Fruit fly (Drosophila melanogaster): ENCODE results near the gene Rtnl1.

Rtnl1 gene

DNA sequence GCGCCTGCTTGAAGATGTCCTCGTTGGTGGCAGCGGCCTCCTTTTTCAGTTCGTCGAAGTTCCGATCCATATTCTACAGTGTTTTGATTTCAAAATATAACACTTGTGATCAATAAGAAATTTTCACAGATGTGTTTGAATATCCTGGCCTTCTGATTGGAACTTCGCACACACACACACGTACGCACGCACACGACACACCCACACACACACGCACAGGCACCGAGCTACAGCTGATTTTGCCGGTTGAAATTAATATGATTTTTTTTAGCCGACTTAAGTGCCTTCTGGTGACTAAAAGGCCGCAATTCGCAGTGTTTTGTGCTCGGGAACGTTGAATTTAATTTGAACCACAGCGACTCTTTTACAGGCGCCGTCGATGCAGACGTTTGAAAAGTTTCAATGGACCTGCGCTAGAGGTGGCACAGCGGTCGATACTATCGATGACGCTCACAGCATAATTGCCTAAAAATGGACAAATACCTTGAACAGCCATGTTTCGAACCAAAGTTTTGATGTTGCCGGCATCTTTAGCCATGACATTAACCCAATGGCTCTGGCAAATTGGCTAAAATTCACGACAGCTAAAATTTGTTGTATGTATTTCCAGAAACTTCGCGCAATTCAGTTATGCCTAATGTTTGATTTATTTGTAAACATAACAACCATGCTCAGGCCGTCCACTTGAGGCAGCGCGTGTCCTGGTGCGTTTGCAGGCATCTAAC is at the start of gene Rtnl1:
Gene Rtnl1, minus strand, starts transcription at position 415 of the 725 bp plus-strand sequence.
- peak; percentile 42 for TF ChIP-seq CG17801 (GFP tag; optimal IDR thresholded peaks at IDR 0.05; ENCODE audit: partially characterized antibody)

dm6 chr2L:5058094-5058493 is 48.6 kb upstream of the Rtnl1 start, which contains the start of gene Nepl3:
Nepl3 (minus strand) TSS chr2L:5058248.
- no peak for TF ChIP-seq CG17801 (GFP tag; optimal IDR thresholded peaks at IDR 0.05; ENCODE audit: partially characterized antibody)

dm6 chr2L:5055528-5055927 is 46.0 kb upstream of the Rtnl1 start:
- TF ChIP-seq CG17801 (GFP tag; optimal IDR thresholded peaks at IDR 0.05; ENCODE audit: partially characterized antibody): no peak

DNA sequence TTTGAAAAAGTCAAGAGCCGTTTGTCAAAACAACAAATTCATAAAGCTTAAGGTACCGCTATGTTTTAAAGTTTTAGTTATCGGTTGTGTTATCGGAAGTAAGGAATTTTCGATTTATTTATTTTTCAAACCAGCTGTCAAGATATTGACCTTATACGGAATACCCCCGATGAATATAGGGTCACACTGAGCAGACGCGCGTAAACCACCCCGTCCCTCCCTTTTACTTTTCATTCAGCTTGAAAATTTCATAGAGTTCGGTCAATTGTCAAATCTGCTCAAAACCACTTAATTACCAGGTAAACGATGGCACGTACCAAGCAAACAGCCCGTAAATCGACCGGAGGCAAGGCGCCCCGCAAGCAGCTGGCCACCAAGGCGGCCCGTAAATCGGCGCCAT is 45.4 kb upstream of the Rtnl1 start, which contains the start of the genes CG14036 and His3.3A:
Gene CG14036, minus strand, starts transcription at position 64 of the 400 bp plus-strand sequence.
Gene His3.3A, plus strand, starts transcription at position 106 of the 400 bp plus-strand sequence.
- peak; percentile 35 for TF ChIP-seq CG17801 (GFP tag; optimal IDR thresholded peaks at IDR 0.05; ENCODE audit: partially characterized antibody)

DNA sequence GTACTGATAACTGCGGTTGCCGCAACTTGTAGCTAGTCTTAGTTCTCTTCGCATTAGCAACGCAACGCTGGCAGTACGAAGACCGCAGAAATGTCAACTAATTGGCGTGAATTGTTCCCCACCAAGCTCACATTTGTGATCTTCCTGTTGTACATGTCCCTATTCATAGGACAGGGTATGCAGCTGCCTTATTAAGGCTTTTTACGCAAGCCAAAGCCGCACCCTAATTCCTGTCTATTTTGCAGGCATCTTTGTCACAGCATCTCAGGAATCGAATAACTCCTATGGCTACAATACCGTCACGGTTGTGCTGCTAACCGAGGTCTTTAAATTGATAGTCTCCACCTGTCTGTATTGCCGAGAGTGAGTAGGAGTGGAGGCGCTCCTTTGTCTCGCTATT is 43.5 kb upstream of the Rtnl1 start, which contains the start of gene eIF3h:
Gene eIF3h, minus strand, starts transcription at position 101 of the 400 bp plus-strand sequence.
- no peak for TF ChIP-seq CG17801 (GFP tag; optimal IDR thresholded peaks at IDR 0.05; ENCODE audit: partially characterized antibody)

dm6 chr2L:5052367-5052914 is 42.9 kb upstream of the Rtnl1 start, which contains the start of gene senju:
senju (plus strand) TSS chr2L:5052843.
- TF ChIP-seq CG17801 (GFP tag; optimal IDR thresholded peaks at IDR 0.05; ENCODE audit: partially characterized antibody): peak; percentile 76

DNA sequence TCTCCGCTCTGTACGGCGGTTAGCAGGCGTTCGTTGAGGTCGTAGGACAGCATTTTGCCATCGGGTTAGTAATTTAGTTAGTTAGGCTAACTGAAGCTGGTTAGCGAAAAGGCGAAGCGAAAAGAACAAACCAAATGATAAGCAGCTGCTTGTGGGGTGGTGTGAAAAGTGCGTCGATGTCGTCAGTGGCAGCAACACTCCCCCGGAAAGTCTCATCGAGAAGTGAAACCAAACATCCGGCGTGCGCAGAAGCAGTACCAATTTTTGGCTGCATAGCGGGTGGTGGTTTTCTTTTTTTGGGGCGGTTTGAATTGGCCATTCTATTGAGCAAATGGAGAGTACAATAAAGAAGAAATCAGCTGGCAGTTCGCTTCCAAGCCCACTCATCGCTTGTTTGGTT is 41.3 kb upstream of the Rtnl1 start, which contains the start of gene CG9121:
Gene CG9121, minus strand, starts transcription at position 238 of the 400 bp plus-strand sequence.
- TF ChIP-seq CG17801 (GFP tag; optimal IDR thresholded peaks at IDR 0.05; ENCODE audit: partially characterized antibody): no peak

dm6 chr2L:5049974-5050373 is 40.5 kb upstream of the Rtnl1 start:
- TF ChIP-seq CG17801 (GFP tag; optimal IDR thresholded peaks at IDR 0.05; ENCODE audit: partially characterized antibody): no peak

dm6 chr2L:5046261-5046660 is 36.7 kb upstream of the Rtnl1 start:
- no peak for TF ChIP-seq CG17801 (GFP tag; optimal IDR thresholded peaks at IDR 0.05; ENCODE audit: partially characterized antibody)

- TF ChIP-seq CG17801 (GFP tag; optimal IDR thresholded peaks at IDR 0.05; ENCODE audit: partially characterized antibody): no peak
Measured at dm6 chr2L:5044892-5045619, 35.5 kb upstream of the Rtnl1 start.

DNA sequence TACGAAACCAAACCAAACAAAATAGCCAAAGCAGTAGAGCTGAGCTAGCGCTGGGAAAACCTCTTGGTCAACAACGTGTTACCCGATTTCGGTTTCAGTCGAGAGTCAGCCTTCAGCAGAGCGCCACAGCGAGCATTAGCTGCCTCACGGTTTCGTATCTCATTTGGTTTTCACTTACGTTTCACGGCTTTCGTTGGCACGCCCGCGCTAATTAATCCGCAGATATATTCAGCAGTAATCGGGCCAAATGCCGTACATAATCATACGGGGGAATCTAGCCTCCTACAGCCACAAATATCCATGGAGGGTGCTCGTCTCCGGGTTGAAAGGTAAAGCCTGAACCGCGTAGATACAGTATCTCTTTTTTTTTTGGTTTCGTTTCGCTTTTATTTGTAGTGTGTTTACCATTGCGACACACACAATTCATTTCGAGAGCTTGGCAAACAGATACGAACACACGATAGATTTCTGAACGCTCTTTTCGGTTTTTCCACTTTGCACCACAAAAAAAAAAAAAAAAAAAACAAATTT is 34.9 kb upstream of the Rtnl1 start, which contains the start of gene CG31650:
Gene CG31650, minus strand, starts transcription at position 352 of the 531 bp plus-strand sequence.
- TF ChIP-seq CG17801 (GFP tag; optimal IDR thresholded peaks at IDR 0.05; ENCODE audit: partially characterized antibody): no peak

dm6 chr2L:5043495-5044146 is 34.1 kb upstream of the Rtnl1 start:
- no peak for TF ChIP-seq CG17801 (GFP tag; optimal IDR thresholded peaks at IDR 0.05; ENCODE audit: partially characterized antibody)

dm6 chr2L:5043043-5043442 is 33.5 kb upstream of the Rtnl1 start, which contains the start of the genes CG33995, CG44000 and CG44001:
CG33995 (plus strand) TSS chr2L:5043270.
CG44000 (plus strand) TSS chr2L:5043270.
CG44001 (plus strand) TSS chr2L:5043270.
- peak; percentile 58 for TF ChIP-seq CG17801 (GFP tag; optimal IDR thresholded peaks at IDR 0.05; ENCODE audit: partially characterized antibody)

DNA sequence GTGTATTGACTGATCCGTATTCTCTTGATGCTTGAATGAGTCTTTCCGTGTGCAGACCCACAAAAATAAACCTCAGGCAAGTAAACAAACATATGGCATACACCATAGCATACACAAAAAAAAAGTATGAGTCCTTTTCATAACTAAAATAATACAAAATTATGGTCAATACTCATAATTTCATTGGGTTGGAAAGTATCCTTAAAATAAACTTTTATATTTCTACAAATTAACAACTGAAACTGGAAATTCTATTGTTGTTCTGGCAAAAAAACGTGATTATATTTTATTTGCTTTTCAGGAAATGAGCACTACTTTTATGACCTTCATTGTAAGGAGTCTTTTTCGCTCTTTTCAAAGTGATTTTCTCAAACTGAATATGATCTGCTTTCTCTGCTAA is 32.6 kb upstream of the Rtnl1 start:
- TF ChIP-seq CG17801 (GFP tag; optimal IDR thresholded peaks at IDR 0.05; ENCODE audit: partially characterized antibody): no peak

Data from ovary, adult (tissue).